Fruit fly (Drosophila melanogaster): ENCODE data around the gene CG15484.

- TF ChIP-seq CG6163 (GFP tag; IDR thresholded peaks at IDR 0.05) (no peak), Smox (GFP tag; optimal IDR thresholded peaks at IDR 0.05) (no peak), vri (GFP tag; optimal IDR thresholded peaks at IDR 0.05) (no peak), CG9139 (GFP tag; optimal IDR thresholded peaks at IDR 0.05) (no peak)
Measured at dm6 chr2L:12697223-12697622, 10.3 kb downstream of the CG15484 start, which contains the start of gene CG5781.

All from whole organism, prepupa.